Fruit fly (Drosophila melanogaster) S2 (cell line): ENCODE data around the gene CG13978.

Experiments used
- CG8478 ChIP-seq: fragments of >200 bp; optimal IDR thresholded peaks from 2 replicates; lab custom pipeline; 2018
- CTCF ChIP-seq, 2 experiments: fragments of >200 bp; optimal IDR thresholded peaks; 2 replicates each; lab custom pipeline; 2018

DNA sequence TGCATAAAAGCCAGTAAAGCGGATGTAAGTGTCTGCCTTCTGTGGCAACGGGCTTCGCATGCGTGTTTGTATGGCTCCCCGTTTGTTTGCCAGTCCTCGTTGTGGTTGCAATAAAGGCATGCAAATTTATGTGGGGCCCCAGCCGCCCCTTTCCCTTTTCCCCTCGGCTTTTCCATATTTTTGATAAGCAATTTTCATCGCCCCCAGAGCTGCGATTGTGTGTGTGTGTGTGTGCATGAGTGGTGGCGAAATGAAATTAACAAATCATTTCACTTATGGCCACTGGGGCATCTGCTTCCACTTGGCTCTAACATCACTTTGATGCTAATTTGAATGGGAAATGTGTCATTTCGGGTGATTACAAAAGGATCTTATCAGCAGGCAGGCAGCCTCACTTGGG is 23.6 kb downstream of the CG13978 start, which contains the start of gene Gr98a:
- TF ChIP-seq CTCF (optimal IDR thresholded peaks at IDR 0.05; lab: Kevin White, UChicago) (no peak), CG8478 (lab: Kevin White, UChicago) (no peak)
